Worm (Caenorhabditis elegans): ENCODE measurements around the gene snf-12.

snf-12 gene

ce11 chrX:9068075-9068474 lies 38.8 kb downstream of the snf-12 start:
- TF ChIP-seq nhr-102 (tag; optimal IDR thresholded peaks at IDR 0.05) (no peak), gei-8 (GFP tag; optimal IDR thresholded peaks at IDR 0.05) (no peak), unc-62 (GFP tag; optimal IDR thresholded peaks at IDR 0.05 in 1 of 2) (peak in 1 of 2 experiments; percentile 89), unc-62 (tag; optimal IDR thresholded peaks at IDR 0.05) (no peak), T20F7.1 (GFP tag; optimal IDR thresholded peaks at IDR 0.05) (no peak), T26A8.4 (GFP tag; IDR thresholded peaks at IDR 0.05) (no peak), lin-38 (GFP tag; IDR thresholded peaks at IDR 0.05) (no peak), daf-8 (GFP tag; IDR thresholded peaks at IDR 0.05) (no peak), madf-9 (GFP tag; conservative IDR thresholded peaks at IDR 0.05) (no peak), lsy-2 (tag; optimal IDR thresholded peaks at IDR 0.05) (no peak), ztf-7 (tag; optimal IDR thresholded peaks at IDR 0.05) (no peak), snpc-4 (tag; optimal IDR thresholded peaks at IDR 0.05) (no peak), zip-11 (GFP tag; IDR thresholded peaks at IDR 0.05) (no peak), Y75B8A.6 (GFP tag; IDR thresholded peaks at IDR 0.05) (no peak), D1046.2 (GFP tag; IDR thresholded peaks at IDR 0.05) (no peak), lin-1 (GFP tag; IDR thresholded peaks at IDR 0.05) (no peak), nhr-28 (tag; optimal IDR thresholded peaks at IDR 0.05) (peak; percentile 61), dpl-1 (GFP tag; optimal IDR thresholded peaks at IDR 0.05) (no peak), hlh-30 (tag; optimal IDR thresholded peaks at IDR 0.05; ENCODE audit: insufficient read depth) (peak; percentile 42), sdz-12 (GFP tag; optimal IDR thresholded peaks at IDR 0.05) (no peak), daf-16 (GFP tag; optimal IDR thresholded peaks at IDR 0.05) (no peak), daf-16 (tag; optimal IDR thresholded peaks at IDR 0.05) (no peak), nhr-41 (GFP tag; IDR thresholded peaks at IDR 0.05) (no peak), ceh-28 (tag; optimal IDR thresholded peaks at IDR 0.05) (no peak), ZK337.2 (GFP tag; IDR thresholded peaks at IDR 0.05) (no peak), lim-7 (GFP tag; IDR thresholded peaks at IDR 0.05) (no peak), dmd-9 (GFP tag; IDR thresholded peaks at IDR 0.05) (no peak), madf-5 (GFP tag; IDR thresholded peaks at IDR 0.05) (no peak), hlh-11 (tag; optimal IDR thresholded peaks at IDR 0.05) (peak; percentile 56), pha-4 (GFP tag; IDR thresholded peaks at IDR 0.05) (no peak), pha-4 (tag; optimal IDR thresholded peaks at IDR 0.05) (peak; percentile 70), fkh-10 (GFP tag; optimal IDR thresholded peaks at IDR 0.05) (peak; percentile 22), R02D3.7 (tag; optimal IDR thresholded peaks at IDR 0.05) (no peak), ceh-32 (tag; optimal IDR thresholded peaks at IDR 0.05; ENCODE audit: poor library complexity) (no peak), ZK546.5 (tag; optimal IDR thresholded peaks at IDR 0.05) (no peak), hif-1 (tag; optimal IDR thresholded peaks at IDR 0.05) (no peak), spr-1 (tag; optimal IDR thresholded peaks at IDR 0.05) (no peak), ztf-11 (tag; optimal IDR thresholded peaks at IDR 0.05) (no peak), F44E2.7 (GFP tag; IDR thresholded peaks at IDR 0.05) (no peak), nhr-10 (tag; optimal IDR thresholded peaks at IDR 0.05) (no peak), ctbp-1 (GFP tag; IDR thresholded peaks at IDR 0.05) (no peak), mxl-2 (GFP tag; conservative IDR thresholded peaks at IDR 0.05) (no peak), hmg-1.1 (GFP tag; IDR thresholded peaks at IDR 0.05) (peak; percentile 67), mep-1 (tag; optimal IDR thresholded peaks at IDR 0.05) (peak; percentile 82), nhr-6 (tag; optimal IDR thresholded peaks at IDR 0.05) (peak; percentile 47), daf-19 (GFP tag; conservative IDR thresholded peaks at IDR 0.05) (no peak), daf-12 (tag; optimal IDR thresholded peaks at IDR 0.05) (no peak), duxl-1 (tag; optimal IDR thresholded peaks at IDR 0.05; ENCODE audit: poor library complexity) (no peak), lin-13 (GFP tag; optimal IDR thresholded peaks at IDR 0.05) (peak; percentile 39), rbr-2 (tag; optimal IDR thresholded peaks at IDR 0.05) (peak; percentile 22), mes-2 (tag; optimal IDR thresholded peaks at IDR 0.05; ENCODE audit: poor library complexity, severe bottlenecking) (peak; percentile 70), lin-39 (tag; optimal IDR thresholded peaks at IDR 0.05) (no peak), zip-2 (tag; optimal IDR thresholded peaks at IDR 0.05) (no peak)

All from whole organism, L4 larva.